Worm (Caenorhabditis elegans) whole organism, L4/young adult: ENCODE data around the gene R08D7.4.

Experiments used
- W03F9.2 ChIP-seq: fragments of 150-350 bp; optimal IDR thresholded peaks from 2 replicates; lab custom pipeline; 2014; ENCODE audit warnings: missing biosample characterization, missing genetic modification characterization
- him-1 ChIP-seq: sonication (generic microtip); optimal IDR thresholded peaks from 2 replicates; lab custom pipeline; 2016; ENCODE audit warnings: missing genotype, missing genetic modification reagents, missing genetic modification characterization, missing compliant biosample characterization

ce11 chrIII:8956146-8956646 is 15.5 kb upstream of the R08D7.4 start, which contains the start of the genes ZK643.5 and ZK643.2:
- TF ChIP-seq him-1 (tag; lab: Kevin White, UChicago) (no peak), W03F9.2 (peak; percentile 82)
